Worm (Caenorhabditis elegans): ENCODE measurements around the gene fic-1.
A peak's percentile ranks its signal among the peaks of the same experiment; 100 is the strongest.

The fic-1 gene

ce11 chrIV:10918877-10919560 lies 18.2 kb upstream of the fic-1 start (continued):
- TF ChIP-seq nhr-102 (tag; optimal IDR thresholded peaks at IDR 0.05) (no peak), tra-1 (GFP tag; IDR thresholded peaks at IDR 0.05) (no peak), spr-3 (GFP tag; optimal IDR thresholded peaks at IDR 0.05) (peak; percentile 35), dmd-8 (GFP tag; IDR thresholded peaks at IDR 0.05) (no peak), mdl-1 (tag; optimal IDR thresholded peaks at IDR 0.05) (peak; percentile 25 to 90)

ce11 chrIV:10919770-10920169 lies 17.5 kb upstream of the fic-1 start, which contains the start of gene rbr-2:
TSS of gene rbr-2 (plus strand) at chrIV:10920070.
- TF ChIP-seq hlh-30 (tag; optimal IDR thresholded peaks at IDR 0.05; ENCODE audit: insufficient read depth) = peak; percentile 7
- TF ChIP-seq mxl-3 (GFP tag; optimal IDR thresholded peaks at IDR 0.05) = no peak
- TF ChIP-seq mdl-1 (tag; optimal IDR thresholded peaks at IDR 0.05) = no peak

ce11 chrIV:10933062-10933552 lies 4.1 kb upstream of the fic-1 start, which contains the start of the genes dnc-1 and lsm-7:
TSS of gene dnc-1 (minus strand) at chrIV:10933203.
TSS of gene lsm-7 (plus strand) at chrIV:10933502.
- TF ChIP-seq ces-1 (GFP tag; optimal IDR thresholded peaks at IDR 0.05) = no peak
- no peak for TF ChIP-seq ceh-62 (tag; optimal IDR thresholded peaks at IDR 0.05)
- TF ChIP-seq ZK546.5 (tag; optimal IDR thresholded peaks at IDR 0.05) = no peak
- TF ChIP-seq R02D3.7 (tag; optimal IDR thresholded peaks at IDR 0.05) = no peak
- no peak for TF ChIP-seq nhr-111 (GFP tag; optimal IDR thresholded peaks at IDR 0.05)
- peak; percentile 65 for TF ChIP-seq nhr-6 (tag; optimal IDR thresholded peaks at IDR 0.05)
- TF ChIP-seq lsy-2 (tag; optimal IDR thresholded peaks at IDR 0.05) = peak in 1 of 2 experiments; percentile 91
- peak; percentile 80 for TF ChIP-seq mes-2 (tag; optimal IDR thresholded peaks at IDR 0.05; ENCODE audit: poor library complexity, severe bottlenecking)
- no peak for TF ChIP-seq php-3 (GFP tag; IDR thresholded peaks at IDR 0.05)
- no peak for TF ChIP-seq daf-12 (tag; optimal IDR thresholded peaks at IDR 0.05)
- no peak for TF ChIP-seq attf-4 (tag; optimal IDR thresholded peaks at IDR 0.05)
- no peak for TF ChIP-seq tra-1 (GFP tag; IDR thresholded peaks at IDR 0.05)
- TF ChIP-seq lin-13 (GFP tag; optimal IDR thresholded peaks at IDR 0.05) = peak; percentile 57
- peak; percentile 8 for TF ChIP-seq mxl-3 (GFP tag; optimal IDR thresholded peaks at IDR 0.05)
- peak; percentile 74 for TF ChIP-seq lin-38 (GFP tag; IDR thresholded peaks at IDR 0.05)
- TF ChIP-seq mdl-1 (tag; optimal IDR thresholded peaks at IDR 0.05) = peak in 1 of 2 experiments; percentile 48
- no peak for TF ChIP-seq tag-97 (GFP tag; IDR thresholded peaks at IDR 0.05)
- no peak for TF ChIP-seq nhr-42 (GFP tag; IDR thresholded peaks at IDR 0.05)
- TF ChIP-seq egl-43 (GFP tag; IDR thresholded peaks at IDR 0.05) = 0 out of 2 replicates have a peak, but pooled peaks have one; percentile 35
- peak; percentile 75 for TF ChIP-seq hlh-30 (tag; optimal IDR thresholded peaks at IDR 0.05; ENCODE audit: insufficient read depth)
- TF ChIP-seq duxl-1 (tag; optimal IDR thresholded peaks at IDR 0.05; ENCODE audit: poor library complexity) = no peak
- TF ChIP-seq unc-62 (GFP tag; optimal IDR thresholded peaks at IDR 0.05 in 1 of 2) = no peak
- TF ChIP-seq unc-62 (tag; optimal IDR thresholded peaks at IDR 0.05) = no peak
- TF ChIP-seq mep-1 (tag; optimal IDR thresholded peaks at IDR 0.05) = peak; percentile 88
- peak; percentile 5 for TF ChIP-seq ztf-7 (tag; optimal IDR thresholded peaks at IDR 0.05)
- peak; percentile 71 for TF ChIP-seq dmd-6 (GFP tag; IDR thresholded peaks at IDR 0.05)
- no peak for TF ChIP-seq ztf-11 (tag; optimal IDR thresholded peaks at IDR 0.05)
- TF ChIP-seq zip-2 (tag; optimal IDR thresholded peaks at IDR 0.05) = no peak
- peak; percentile 25; the same call in 1 of the 2 replicates for TF ChIP-seq mdt-29 (GFP tag; IDR thresholded peaks at IDR 0.05)
- TF ChIP-seq daf-19 (GFP tag; conservative IDR thresholded peaks at IDR 0.05) = no peak
- peak; percentile 81 for TF ChIP-seq zfp-3 (GFP tag; conservative IDR thresholded peaks at IDR 0.05)
- peak; percentile 63 for TF ChIP-seq fkh-10 (GFP tag; optimal IDR thresholded peaks at IDR 0.05)
- peak; percentile 39 for TF ChIP-seq T26A8.4 (GFP tag; IDR thresholded peaks at IDR 0.05)
- TF ChIP-seq skn-1 (tag; optimal IDR thresholded peaks at IDR 0.05) = no peak
- TF ChIP-seq spr-1 (tag; optimal IDR thresholded peaks at IDR 0.05) = no peak
- TF ChIP-seq madf-9 (GFP tag; conservative IDR thresholded peaks at IDR 0.05) = peak; percentile 61
- peak; percentile 59 for TF ChIP-seq nhr-28 (tag; optimal IDR thresholded peaks at IDR 0.05)
- TF ChIP-seq ceh-44 (GFP tag; IDR thresholded peaks at IDR 0.05) = peak; percentile 79
- no peak for TF ChIP-seq D1046.2 (GFP tag; IDR thresholded peaks at IDR 0.05)
- no peak for TF ChIP-seq Y48G9A.11 (GFP tag; IDR thresholded peaks at IDR 0.05)
- TF ChIP-seq nhr-11 (tag; optimal IDR thresholded peaks at IDR 0.05) = peak; percentile 41
- no peak for TF ChIP-seq nhr-102 (tag; optimal IDR thresholded peaks at IDR 0.05)
- TF ChIP-seq nhr-237 (tag; optimal IDR thresholded peaks at IDR 0.05) = no peak
- no peak for TF ChIP-seq sdz-12 (GFP tag; optimal IDR thresholded peaks at IDR 0.05)

All from whole organism, L4 larva.